Worm (Caenorhabditis elegans) whole organism, L3 larva: Measurements from ENCODE around the gene nhr-228.
"Not testable (repeated sequence)": the region's sequence is repeated elsewhere in the genome, so short reads cannot be mapped to it uniquely, and the experiment has no call there.

Experiments
- ama-1 ChIP-seq: fragments of 150-350 bp; optimal IDR thresholded peaks from 2 replicates; lab custom pipeline; 2018
- elt-1 ChIP-seq: fragments of 150-350 bp; optimal IDR thresholded peaks from 2 replicates; lab custom pipeline; 2014; ENCODE audit warnings: missing biosample characterization, missing genetic modification characterization
- fos-1 ChIP-seq: fragments of 150-350 bp; optimal IDR thresholded peaks from 2 replicates; lab custom pipeline; 2014; ENCODE audit warnings: missing biosample characterization, missing genetic modification characterization
- lsy-12 ChIP-seq: sonication (generic microtip); optimal IDR thresholded peaks from 2 replicates; lab custom pipeline; 2016; ENCODE audit warnings: mild to moderate bottlenecking, missing genetic modification characterization, missing compliant biosample characterization
- mdl-1 ChIP-seq: fragments of 150-350 bp; optimal IDR thresholded peaks from 2 replicates; lab custom pipeline; 2014; ENCODE audit warnings: missing biosample characterization, missing genetic modification characterization
- nhr-237 ChIP-seq: fragments of 150-350 bp; optimal IDR thresholded peaks from 2 replicates; lab custom pipeline; 2014; ENCODE audit warnings: missing biosample characterization, missing genetic modification characterization
- nhr-25 ChIP-seq: sonication (generic microtip); optimal IDR thresholded peaks from 2 replicates; lab custom pipeline; 2017; ENCODE audit warnings: missing biosample characterization, missing genetic modification characterization
- nhr-67 ChIP-seq: fragments of 150-350 bp; optimal IDR thresholded peaks from 2 replicates; lab custom pipeline; 2014; ENCODE audit warnings: missing biosample characterization, missing genetic modification characterization
- nhr-76 ChIP-seq: fragments of 150-350 bp; sonication (generic microtip); optimal IDR thresholded peaks from 5 replicates; lab custom pipeline; 2014; ENCODE audit warnings: missing biosample characterization, missing genetic modification characterization
- pqm-1 ChIP-seq: fragments of 150-350 bp; optimal IDR thresholded peaks from 2 replicates; lab custom pipeline; 2017; ENCODE audit warnings: missing biosample characterization, missing genetic modification characterization, inconsistent platforms
- skn-1 ChIP-seq: fragments of 150-350 bp; optimal IDR thresholded peaks from 2 replicates; lab custom pipeline; 2014; ENCODE audit warnings: missing biosample characterization, missing genetic modification characterization
- tbx-2 ChIP-seq: sonication (generic microtip); optimal IDR thresholded peaks from 2 replicates; lab custom pipeline; 2016; ENCODE audit warnings: mild to moderate bottlenecking, missing genetic modification characterization, missing compliant biosample characterization
- unc-62 ChIP-seq: fragments of 150-350 bp; sonication (generic microtip); optimal IDR thresholded peaks from 4 replicates; lab custom pipeline; 2014; ENCODE audit warnings: missing biosample characterization, missing genetic modification reagents, missing genetic modification characterization

- TF ChIP-seq mdl-1 (tag; lab: Kevin White, UChicago); nhr-76 (tag; lab: Kevin White, UChicago); lsy-12 (tag; lab: Kevin White, UChicago); elt-1 (tag; lab: Kevin White, UChicago); nhr-237 (tag; lab: Kevin White, UChicago); fos-1 (tag; lab: Kevin White, UChicago); unc-62 (GFP tag; lab: Kevin White, UChicago); nhr-25 (tag; lab: Kevin White, UChicago); skn-1; pqm-1; nhr-67 (tag; lab: Kevin White, UChicago); ama-1 (lab: Kevin White, UChicago); tbx-2: not testable (repeated sequence)
Measured at ce11 chrV:2255191-2255590, 26.4 kb upstream of the nhr-228 start, which contains the start of gene F41B5.1.
